Worm (Caenorhabditis elegans) whole organism, L2 larva: ENCODE data around the gene cpr-9.

ENCODE experiments used
- F13H6.1 ChIP-seq: sonication (generic microtip); optimal IDR thresholded peaks from 2 replicates; lab custom pipeline; 2016; ENCODE audit warnings: missing genetic modification characterization, missing compliant biosample characterization
- fos-1 ChIP-seq: fragments of 150-350 bp; optimal IDR thresholded peaks from 2 replicates; lab custom pipeline; 2014; ENCODE audit warnings: missing biosample characterization, missing genetic modification characterization
- nhr-11 ChIP-seq: fragments of 150-350 bp; optimal IDR thresholded peaks from 2 replicates; lab custom pipeline; 2014; ENCODE audit warnings: missing biosample characterization, missing genetic modification characterization
- nhr-77 ChIP-seq: fragments of 150-350 bp; optimal IDR thresholded peaks from 2 replicates; lab custom pipeline; 2014; ENCODE audit warnings: missing biosample characterization, missing genetic modification characterization
- snpc-4 ChIP-seq: fragments of 150-350 bp; optimal IDR thresholded peaks from 2 replicates; lab custom pipeline; 2014; ENCODE audit warnings: missing biosample characterization, missing genetic modification characterization
- unc-39 ChIP-seq: fragments of 150-350 bp; optimal IDR thresholded peaks from 2 replicates; lab custom pipeline; 2014; ENCODE audit warnings: missing biosample characterization, missing genetic modification characterization
- ztf-11 ChIP-seq: sonication (generic microtip); optimal IDR thresholded peaks from 2 replicates; lab custom pipeline; 2017; ENCODE audit warnings: missing biosample characterization, missing genetic modification characterization
- ztf-4 ChIP-seq: fragments of 150-350 bp; optimal IDR thresholded peaks from 2 replicates; lab custom pipeline; 2014; ENCODE audit warnings: missing biosample characterization, missing genetic modification characterization

- no peak for TF ChIP-seq nhr-77
- no peak for TF ChIP-seq ztf-11 (tag; lab: Kevin White, UChicago)
- TF ChIP-seq nhr-11 (tag; lab: Kevin White, UChicago): no peak
- no peak for TF ChIP-seq snpc-4 (tag; lab: Kevin White, UChicago)
- TF ChIP-seq unc-39 (tag; lab: Kevin White, UChicago): no peak
- no peak for TF ChIP-seq fos-1 (tag; lab: Kevin White, UChicago)
- no peak for TF ChIP-seq ztf-4 (tag; lab: Kevin White, UChicago)
- TF ChIP-seq F13H6.1 (tag; lab: Kevin White, UChicago): no peak
These were observed 29.2 kb downstream of the cpr-9 start, which contains the start of gene pkc-1 for ce11 chrV:12032060-12032459.
